Fruit fly (Drosophila melanogaster): ENCODE data around the gene CG14864.
A peak's percentile ranks its signal among the peaks of the same experiment; 100 is the strongest.

The CG14864 gene

DNA sequence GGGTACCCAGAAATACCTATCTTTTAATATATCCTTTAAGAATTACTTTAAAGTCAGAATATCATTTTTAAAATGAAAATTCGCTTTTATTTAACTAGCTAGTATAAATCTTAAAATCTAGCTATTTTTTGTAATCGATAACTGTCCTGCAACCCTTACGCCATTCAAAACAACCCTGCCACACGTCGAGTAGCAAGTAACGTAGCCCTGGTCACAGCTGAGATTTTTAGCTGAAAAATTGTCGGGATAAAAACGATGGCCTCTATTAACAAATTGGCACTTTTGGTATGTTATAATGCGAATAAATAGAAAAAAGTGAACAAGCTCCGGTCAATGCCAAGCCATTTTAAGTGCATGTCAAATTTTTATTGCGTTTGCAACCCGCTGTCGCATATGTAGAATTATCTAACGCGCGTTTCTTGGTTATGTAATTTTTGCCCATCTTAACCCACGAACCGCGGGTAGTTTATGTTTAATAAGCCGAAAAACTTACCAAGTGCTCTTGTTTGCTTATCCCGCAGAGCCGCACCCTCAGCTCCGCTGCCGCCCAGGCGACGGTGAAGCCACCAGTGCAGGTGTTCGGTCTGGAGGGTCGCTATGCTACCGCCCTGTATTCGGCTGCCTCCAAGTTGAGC is 2.8 kb downstream of the CG14864 start, which contains the start of gene ATPsynO (continued):
- TF ChIP-seq danr (GFP tag; IDR thresholded peaks at IDR 0.05) (no peak), CG31365 (tag; optimal IDR thresholded peaks at IDR 0.05) (no peak), D19A (tag; optimal IDR thresholded peaks at IDR 0.05) (no peak), BtbVII (GFP tag; optimal IDR thresholded peaks at IDR 0.05) (no peak)

DNA sequence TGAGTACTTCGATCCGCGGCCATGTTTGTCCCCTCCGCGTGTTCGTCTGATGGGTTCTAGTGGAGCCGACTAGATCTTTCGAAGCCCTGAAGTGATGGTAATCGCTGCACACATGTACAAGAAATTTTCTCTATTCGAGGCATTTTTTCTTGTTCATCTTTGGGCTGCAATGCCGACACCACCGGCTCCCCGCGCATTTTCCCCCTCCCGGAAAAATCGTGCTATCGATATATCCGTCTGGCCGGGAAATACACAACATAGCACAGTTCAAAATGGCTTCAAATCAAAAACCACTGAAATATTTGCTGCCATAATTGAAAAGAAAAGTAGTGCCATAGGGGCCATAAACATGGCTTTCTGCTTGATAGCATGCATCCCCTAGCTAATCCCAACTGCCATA is 4.4 kb downstream of the CG14864 start:
- TF ChIP-seq tll (GFP tag; optimal IDR thresholded peaks at IDR 0.05) (no peak), CG7786 (GFP tag; optimal IDR thresholded peaks at IDR 0.05) (no peak), maf-S (GFP tag; optimal IDR thresholded peaks at IDR 0.05) (no peak), twi (tag; optimal IDR thresholded peaks at IDR 0.05) (no peak), CG2889 (GFP tag; IDR thresholded peaks at IDR 0.05) (no peak), mld (GFP tag; IDR thresholded peaks at IDR 0.05; ENCODE audit: partially characterized antibody) (0 out of 3 replicates have a peak, but pooled peaks have one; percentile 17), CG17912 (GFP tag; optimal IDR thresholded peaks at IDR 0.05) (no peak), gem (tag; optimal IDR thresholded peaks at IDR 0.05) (no peak), ato (GFP tag; IDR thresholded peaks at IDR 0.05; ENCODE audit: partially characterized antibody) (0 out of 2 replicates have a peak, but pooled peaks have one; percentile 30), Med (GFP tag) (no peak), amos (GFP tag; IDR thresholded peaks at IDR 0.05; ENCODE audit: partially characterized antibody) (peak; percentile 33; the same call in 1 of the 2 replicates), HLH4C (GFP tag; IDR thresholded peaks at IDR 0.05; ENCODE audit: partially characterized antibody) (peak; percentile 6; the same call in 2 of the 3 replicates), CG9727 (GFP tag; optimal IDR thresholded peaks at IDR 0.05) (no peak), Trl (optimal IDR thresholded peaks at IDR 0.05) (no peak), Trl (GFP tag; optimal IDR thresholded peaks at IDR 0.05) (no peak), CG6689 (GFP tag; IDR thresholded peaks at IDR 0.05) (no peak), hbn (GFP tag; IDR thresholded peaks at IDR 0.05; ENCODE audit: partially characterized antibody) (peak; percentile 30), Xbp1 (GFP tag; optimal IDR thresholded peaks at IDR 0.05) (no peak), unc-4 (GFP tag; IDR thresholded peaks at IDR 0.05; ENCODE audit: partially characterized antibody) (peak; percentile 37), phol (tag; optimal IDR thresholded peaks at IDR 0.05) (peak; percentile 30), chm (GFP tag; IDR thresholded peaks at IDR 0.05) (no peak), CG34376 (GFP tag; optimal IDR thresholded peaks at IDR 0.05) (no peak), zf30C (GFP tag; optimal IDR thresholded peaks at IDR 0.05) (no peak), inv (GFP tag; IDR thresholded peaks at IDR 0.05; ENCODE audit: partially characterized antibody) (no peak), E2f2 (GFP tag; IDR thresholded peaks at IDR 0.05) (peak; percentile 43; the same call in 1 of the 2 replicates), kay (GFP tag; optimal IDR thresholded peaks at IDR 0.05) (no peak), NFAT (GFP tag; IDR thresholded peaks at IDR 0.05) (no peak), Hr51 (GFP tag; optimal IDR thresholded peaks at IDR 0.05) (no peak), crp (GFP tag; optimal IDR thresholded peaks at IDR 0.05) (no peak), trem (tag; optimal IDR thresholded peaks at IDR 0.05) (no peak), lilli (GFP tag; optimal IDR thresholded peaks at IDR 0.05) (no peak), Lhr (GFP tag; optimal IDR thresholded peaks at IDR 0.05) (no peak), CG3281 (GFP tag; optimal IDR thresholded peaks at IDR 0.05) (no peak), crol (GFP tag; IDR thresholded peaks at IDR 0.05) (peak; percentile 87), CG3065 (GFP tag; optimal IDR thresholded peaks at IDR 0.05) (no peak), CG13894 (tag; optimal IDR thresholded peaks at IDR 0.05) (no peak), Hr3 (GFP tag; optimal IDR thresholded peaks at IDR 0.05) (no peak), CG16813 (GFP tag; IDR thresholded peaks at IDR 0.05; ENCODE audit: partially characterized antibody) (0 out of 3 replicates have a peak, but pooled peaks have one; percentile 16), Dp (GFP tag; optimal IDR thresholded peaks at IDR 0.05) (peak; percentile 29), crc (GFP tag; optimal IDR thresholded peaks at IDR 0.05) (no peak), CG3726 (GFP tag; IDR thresholded peaks at IDR 0.05) (no peak), Dbx (GFP tag; IDR thresholded peaks at IDR 0.05) (no peak), CHES-1-like (GFP tag; optimal IDR thresholded peaks at IDR 0.05) (no peak), CG18764 (GFP tag; optimal IDR thresholded peaks at IDR 0.05) (no peak)

All from whole organism, embryonic.